Fruit fly (Drosophila melanogaster) whole organism, embryonic: Measurements from ENCODE around the gene Cyp4d14.

ENCODE experiments used
- BEAF-32 ChIP-seq: fragments of 200-800 bp; sonication (Bioruptor generic); optimal IDR thresholded peaks from 3 replicates; lab custom pipeline; 2017; ENCODE audit warnings: missing biosample characterization, missing genetic modification characterization, mild to moderate bottlenecking, moderate library complexity, missing genetic modification reagents
- CG1024 ChIP-seq: fragments of 200-800 bp; sonication (Bioruptor generic); IDR thresholded peaks from 2 replicates; pipeline ENCODE4 v1.3.6; 2022; ENCODE audit warnings: missing biosample characterization, missing genetic modification characterization
- CG11085 ChIP-seq: fragments of 200-800 bp; sonication (Bioruptor generic); IDR thresholded peaks from 2 replicates; pipeline ENCODE4 v1.3.6; 2022; ENCODE audit warnings: missing biosample characterization, missing genetic modification characterization
- CG12071 ChIP-seq: fragments of 200-800 bp; sonication (Bioruptor generic); optimal IDR thresholded peaks from 3 replicates; lab custom pipeline; 2018; ENCODE audit warnings: missing biosample characterization, mild to moderate bottlenecking, missing genetic modification characterization
- CG12219 ChIP-seq: fragments of 200-800 bp; sonication (Bioruptor generic); optimal IDR thresholded peaks from 3 replicates; lab custom pipeline; 2018; ENCODE audit warnings: missing biosample characterization, mild to moderate bottlenecking, missing genetic modification characterization
- CG12659 ChIP-seq: fragments of 200-800 bp; sonication (Bioruptor generic); optimal IDR thresholded peaks from 3 replicates; lab custom pipeline; 2017; ENCODE audit warnings: mild to moderate bottlenecking, missing biosample characterization, missing genetic modification reagents, missing genetic modification characterization
- CG13287 ChIP-seq: fragments of 200-800 bp; sonication (Bioruptor generic); IDR thresholded peaks from 2 replicates; pipeline ENCODE4 v1.3.6; 2022; ENCODE audit warnings: missing biosample characterization, missing genetic modification characterization; ENCODE audit not compliant: partially characterized antibody
- CG13624 ChIP-seq: fragments of 200-800 bp; sonication (Bioruptor generic); optimal IDR thresholded peaks from 2 replicates; lab custom pipeline; 2016; ENCODE audit warnings: missing biosample characterization, missing genetic modification characterization
- CG17328 ChIP-seq: fragments of 200-800 bp; sonication (Bioruptor generic); IDR thresholded peaks from 2 replicates; pipeline ENCODE4 v1.3.6; 2022; ENCODE audit warnings: missing biosample characterization, missing genetic modification characterization
- CG17361 ChIP-seq: fragments of 200-800 bp; sonication (Bioruptor generic); IDR thresholded peaks from 3 replicates; pipeline ENCODE4 v1.3.6; 2022; ENCODE audit warnings: missing biosample characterization, missing genetic modification characterization
- CG18619 ChIP-seq: fragments of 200-800 bp; sonication (Bioruptor generic); optimal IDR thresholded peaks from 3 replicates; lab custom pipeline; 2017; ENCODE audit warnings: missing biosample characterization, mild to moderate bottlenecking, missing genetic modification characterization
- CG2875 ChIP-seq: fragments of 200-800 bp; sonication (Bioruptor generic); optimal IDR thresholded peaks from 2 replicates; lab custom pipeline; 2017; ENCODE audit warnings: missing biosample characterization, mild to moderate bottlenecking, missing genetic modification characterization, missing genetic modification reagents
- CG31224 ChIP-seq: fragments of 200-800 bp; sonication (Bioruptor generic); IDR thresholded peaks from 2 replicates; pipeline ENCODE4 v1.3.6; 2022; ENCODE audit warnings: missing biosample characterization, missing genetic modification characterization
- CG31441 ChIP-seq: fragments of 200-800 bp; sonication (Bioruptor generic); IDR thresholded peaks from 2 replicates; pipeline ENCODE4 v1.3.6; 2022; ENCODE audit warnings: missing biosample characterization, missing genetic modification characterization
- CG34224 ChIP-seq: fragments of 200-800 bp; sonication (Bioruptor generic); IDR thresholded peaks from 3 replicates; pipeline ENCODE4 v1.3.6; 2022; ENCODE audit warnings: missing biosample characterization, missing genetic modification characterization; ENCODE audit not compliant: partially characterized antibody
- CG4617 ChIP-seq: fragments of 200-800 bp; sonication (Bioruptor generic); optimal IDR thresholded peaks from 3 replicates; lab custom pipeline; 2016; ENCODE audit warnings: missing biosample characterization, missing genetic modification characterization, borderline replicate concordance
- CG6689 ChIP-seq: fragments of 200-800 bp; sonication (Bioruptor generic); IDR thresholded peaks from 2 replicates; pipeline ENCODE4 v1.3.6; 2022; ENCODE audit warnings: missing biosample characterization, missing genetic modification characterization
- CG7786 ChIP-seq: fragments of 200-800 bp; sonication (Bioruptor generic); optimal IDR thresholded peaks from 2 replicates; lab custom pipeline; 2016; ENCODE audit warnings: missing biosample characterization, missing genetic modification characterization
- CG7839 ChIP-seq: fragments of 200-800 bp; sonication (Bioruptor generic); optimal IDR thresholded peaks from 3 replicates; lab custom pipeline; 2018; ENCODE audit warnings: missing biosample characterization, mild to moderate bottlenecking, missing genetic modification characterization, moderate library complexity
- CG8924 ChIP-seq: fragments of 200-800 bp; optimal IDR thresholded peaks from 3 replicates; lab custom pipeline; 2019; ENCODE audit warnings: missing biosample characterization, mild to moderate bottlenecking, missing genetic modification characterization, moderate library complexity
- CG9817 ChIP-seq: fragments of 200-800 bp; sonication (Bioruptor generic); optimal IDR thresholded peaks from 2 replicates; lab custom pipeline; 2018; ENCODE audit warnings: missing biosample characterization, mild to moderate bottlenecking, missing genetic modification characterization, moderate library complexity
- Deaf1 ChIP-seq: fragments of 200-800 bp; optimal IDR thresholded peaks from 3 replicates; lab custom pipeline; 2019; ENCODE audit warnings: missing biosample characterization, mild to moderate bottlenecking, missing genetic modification characterization, moderate library complexity
- Elba2 ChIP-seq: fragments of 200-800 bp; sonication (Bioruptor generic); optimal IDR thresholded peaks from 3 replicates; lab custom pipeline; 2016; ENCODE audit warnings: missing biosample characterization, missing genetic modification characterization
- Ets65A ChIP-seq: fragments of 200-800 bp; sonication (Bioruptor generic); peaks from one replicate; lab custom pipeline; 2016; ENCODE audit warnings: missing biosample characterization, missing genetic modification characterization
- Hmr ChIP-seq: fragments of 200-800 bp; sonication (Bioruptor generic); optimal IDR thresholded peaks from 3 replicates; lab custom pipeline; 2017; ENCODE audit warnings: mild to moderate bottlenecking, missing biosample characterization, missing genetic modification reagents, missing genetic modification characterization
- Hr3 ChIP-seq: fragments of 200-800 bp; sonication (Bioruptor generic); optimal IDR thresholded peaks from 3 replicates; lab custom pipeline; 2016; ENCODE audit warnings: missing biosample characterization, missing genetic modification characterization
- Jarid2 ChIP-seq: fragments of 200-800 bp; sonication (Bioruptor generic); optimal IDR thresholded peaks from 3 replicates; lab custom pipeline; 2017; ENCODE audit warnings: mild to moderate bottlenecking, missing biosample characterization, missing genetic modification reagents, missing genetic modification characterization
- Mad ChIP-seq: fragments of 200-800 bp; sonication (Bioruptor generic); optimal IDR thresholded peaks from 2 replicates; lab custom pipeline; 2016; ENCODE audit warnings: missing biosample characterization, missing genetic modification characterization
- Myb ChIP-seq: fragments of 200-800 bp; sonication (Bioruptor generic); optimal IDR thresholded peaks from 2 replicates; lab custom pipeline; 2016; ENCODE audit warnings: missing biosample characterization, missing genetic modification characterization
- PHDP ChIP-seq: fragments of 200-800 bp; sonication (Bioruptor generic); optimal IDR thresholded peaks from 3 replicates; lab custom pipeline; 2018; ENCODE audit warnings: missing biosample characterization, mild to moderate bottlenecking, missing genetic modification characterization, moderate library complexity
- Side ChIP-seq: fragments of 200-800 bp; sonication (Bioruptor generic); optimal IDR thresholded peaks from 2 replicates; lab custom pipeline; 2016; ENCODE audit warnings: missing biosample characterization, missing genetic modification characterization
- Six4 ChIP-seq: fragments of 200-800 bp; sonication (Bioruptor generic); optimal IDR thresholded peaks from 2 replicates; lab custom pipeline; 2016; ENCODE audit warnings: missing biosample characterization, missing genetic modification characterization
- Spps ChIP-seq: fragments of 200-800 bp; sonication (Bioruptor generic); optimal IDR thresholded peaks from 2 replicates; lab custom pipeline; 2018; ENCODE audit warnings: missing biosample characterization, mild to moderate bottlenecking, missing genetic modification characterization
- TFAM ChIP-seq: fragments of 200-800 bp; sonication (Bioruptor generic); optimal IDR thresholded peaks from 2 replicates; lab custom pipeline; 2017; ENCODE audit warnings: missing biosample characterization, missing genetic modification characterization, inconsistent platforms
- YL-1 ChIP-seq: fragments of 200-800 bp; sonication (Bioruptor generic); optimal IDR thresholded peaks from 3 replicates; lab custom pipeline; 2017; ENCODE audit warnings: missing biosample characterization, mild to moderate bottlenecking, missing genetic modification characterization
- ac ChIP-seq: fragments of 200-800 bp; sonication (Bioruptor generic); optimal IDR thresholded peaks from 3 replicates; lab custom pipeline; 2017; ENCODE audit warnings: missing biosample characterization, mild to moderate bottlenecking, missing genetic modification characterization
- bab2 ChIP-seq: fragments of 200-800 bp; sonication (Bioruptor generic); optimal IDR thresholded peaks from 2 replicates; lab custom pipeline; 2016; ENCODE audit warnings: missing biosample characterization, missing genetic modification characterization
- bowl ChIP-seq: fragments of 200-800 bp; sonication (Bioruptor generic); IDR thresholded peaks from 2 replicates; pipeline ENCODE4 v1.3.6; 2022; ENCODE audit warnings: missing biosample characterization, missing genetic modification characterization
- bsh ChIP-seq, 2 experiments: fragments of 200-800 bp; sonication (Bioruptor generic); optimal IDR thresholded peaks; 2 replicates each; lab custom pipeline; 2017 to 2018; ENCODE audit warnings: mild to moderate bottlenecking in 2 of 2, missing biosample characterization in 2 of 2, missing genetic modification characterization in 2 of 2, moderate library complexity in 1 of 2
- croc ChIP-seq: fragments of 200-800 bp; sonication (Bioruptor generic); conservative IDR thresholded peaks from 3 replicates; pipeline ENCODE4 v1.3.6; 2022; ENCODE audit warnings: missing biosample characterization, missing genetic modification characterization
- gt ChIP-seq: fragments of 200-800 bp; sonication (Bioruptor generic); IDR thresholded peaks from 2 replicates; pipeline ENCODE4 v1.3.6; 2022; ENCODE audit warnings: missing biosample characterization, missing genetic modification characterization
- hb ChIP-seq: fragments of 200-800 bp; sonication (Bioruptor generic); IDR thresholded peaks from 3 replicates; pipeline ENCODE4 v1.3.6; 2022; ENCODE audit warnings: missing biosample characterization, missing genetic modification characterization; ENCODE audit not compliant: partially characterized antibody
- insv ChIP-seq, 2 experiments: fragments of 200-800 bp; sonication (Bioruptor generic); optimal IDR thresholded peaks; 3 replicates each; lab custom pipeline; 2016 to 2018; ENCODE audit warnings: missing biosample characterization in 2 of 2, missing genetic modification characterization in 2 of 2
- jing ChIP-seq: fragments of 200-800 bp; sonication (Bioruptor generic); optimal IDR thresholded peaks from 2 replicates; lab custom pipeline; 2018; ENCODE audit warnings: missing biosample characterization, mild to moderate bottlenecking, missing genetic modification characterization
- pfk ChIP-seq: fragments of 200-800 bp; sonication (Bioruptor generic); optimal IDR thresholded peaks from 2 replicates; lab custom pipeline; 2018; ENCODE audit warnings: missing biosample characterization, mild to moderate bottlenecking, missing genetic modification characterization, moderate library complexity
- sim ChIP-seq: fragments of 200-800 bp; sonication (Bioruptor generic); IDR thresholded peaks from 2 replicates; pipeline ENCODE4 v1.3.6; 2022; ENCODE audit warnings: missing biosample characterization, missing genetic modification characterization
- sna ChIP-seq: fragments of 200-800 bp; sonication (Bioruptor generic); IDR thresholded peaks from 2 replicates; pipeline ENCODE4 v1.3.6; 2022; ENCODE audit warnings: missing biosample characterization, missing genetic modification characterization; ENCODE audit not compliant: partially characterized antibody
- so ChIP-seq: fragments of 200-800 bp; sonication (Bioruptor generic); IDR thresholded peaks from 3 replicates; pipeline ENCODE4 v1.3.6; 2022; ENCODE audit warnings: missing biosample characterization, missing genetic modification characterization
- stwl ChIP-seq: fragments of 200-800 bp; sonication (Bioruptor generic); optimal IDR thresholded peaks from 3 replicates; lab custom pipeline; 2018; ENCODE audit warnings: missing biosample characterization, mild to moderate bottlenecking, missing genetic modification characterization, moderate library complexity
- trem ChIP-seq: fragments of 200-800 bp; optimal IDR thresholded peaks from 3 replicates; lab custom pipeline; 2019; ENCODE audit warnings: missing biosample characterization, mild to moderate bottlenecking, missing genetic modification characterization, moderate library complexity
- wdn ChIP-seq: fragments of 200-800 bp; sonication (Bioruptor generic); IDR thresholded peaks from 2 replicates; pipeline ENCODE4 v1.3.6; 2022; ENCODE audit warnings: missing biosample characterization, missing genetic modification characterization

Cyp4d14 gene

DNA sequence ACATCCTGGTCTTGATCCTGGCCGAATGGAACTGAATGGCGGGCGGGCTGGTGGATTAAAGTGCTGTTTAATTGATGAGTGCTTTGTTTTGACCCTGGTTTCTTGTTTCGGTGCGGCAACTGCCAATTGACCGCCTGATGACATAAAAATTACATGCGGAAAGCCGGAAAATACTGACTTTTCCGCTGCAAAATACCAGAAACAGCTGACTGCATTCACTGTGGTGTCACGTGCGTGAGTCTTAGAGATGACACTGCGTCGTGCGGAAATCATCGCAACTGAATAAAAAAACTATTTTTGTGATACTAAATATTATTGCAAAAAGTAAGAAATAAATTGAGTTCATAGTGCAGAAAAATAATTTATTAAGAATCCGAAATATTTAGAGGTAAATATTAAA is 25.6 kb downstream of the Cyp4d14 start, which contains the start of gene bcn92 (continued):
- TF ChIP-seq Ets65A (GFP tag; lab: Kevin White, UChicago) (peak; percentile 64), gt (GFP tag; lab: Robert Waterston, UW) (no peak), CG8924 (tag; lab: Kevin White, UChicago) (peak; percentile 12), Six4 (peak; percentile 21), stwl (tag; lab: Kevin White, UChicago) (peak; percentile 34), bowl (no peak), pfk (no peak), Myb (peak; percentile 45), sim (GFP tag; lab: Robert Waterston, UW) (no peak), sna (GFP tag; lab: Robert Waterston, UW) (peak; percentile 93), CG9817 (peak; percentile 5), CG7839 (tag; lab: Kevin White, UChicago) (peak; percentile 30), CG6689 (GFP tag; lab: Robert Waterston, UW) (peak; percentile 18; the same call in 1 of the 2 replicates), hb (GFP tag; lab: Robert Waterston, UW) (peak; percentile 87), CG31441 (GFP tag; lab: Robert Waterston, UW) (no peak), CG12071 (no peak), CG17328 (GFP tag; lab: Robert Waterston, UW) (no peak), bab2 (GFP tag; lab: Kevin White, UChicago) (peak; percentile 33), Hr3 (GFP tag; lab: Kevin White, UChicago) (no peak), Hmr (GFP tag; lab: Kevin White, UChicago) (no peak), CG34224 (GFP tag; lab: Robert Waterston, UW) (peak; percentile 93), CG2875 (GFP tag; lab: Kevin White, UChicago) (no peak), CG17361 (GFP tag; lab: Robert Waterston, UW) (peak; percentile 39; the same call in 1 of the 3 replicates), croc (no peak), CG13287 (GFP tag; lab: Robert Waterston, UW) (peak; percentile 96), Deaf1 (tag; lab: Kevin White, UChicago) (no peak), Elba2 (GFP tag; lab: Kevin White, UChicago) (peak; percentile 92), trem (tag; lab: Kevin White, UChicago) (peak; percentile 32), BEAF-32 (GFP tag; lab: Kevin White, UChicago) (peak; percentile 90), CG11085 (GFP tag; lab: Robert Waterston, UW) (0 out of 2 replicates have a peak, but pooled peaks have one; percentile 11), jing (no peak), CG12659 (GFP tag; lab: Kevin White, UChicago) (peak; percentile 53), Mad (GFP tag; lab: Kevin White, UChicago) (peak; percentile 39), Side (peak; percentile 35), CG13624 (GFP tag; lab: Kevin White, UChicago) (peak; percentile 58), CG12219 (GFP tag; lab: Kevin White, UChicago) (no peak), bsh (GFP tag; optimal IDR thresholded peaks at IDR 0.05; lab: Kevin White, UChicago) (peak in 1 of 2 experiments; percentile 16), CG18619 (no peak), TFAM (GFP tag; lab: Kevin White, UChicago) (no peak), YL-1 (peak; percentile 23), ac (GFP tag; lab: Kevin White, UChicago) (no peak), CG4617 (peak; percentile 24), CG7786 (GFP tag; lab: Kevin White, UChicago) (peak; percentile 33), wdn (GFP tag; lab: Robert Waterston, UW) (no peak), Spps (tag; lab: Kevin White, UChicago) (no peak), insv (GFP tag; optimal IDR thresholded peaks at IDR 0.05; lab: Kevin White, UChicago) (peak in 1 of 2 experiments; percentile 84), CG31224 (GFP tag; lab: Robert Waterston, UW) (no peak), PHDP (tag; lab: Kevin White, UChicago) (peak; percentile 34), CG1024 (GFP tag; lab: Robert Waterston, UW) (0 out of 2 replicates have a peak, but pooled peaks have one; percentile 11), Jarid2 (no peak), so (GFP tag; lab: Robert Waterston, UW) (no peak)
